ENCODE assay signal across 5 fruit fly cellular contexts in genomic region chr2L:13004059-13004870, dm6.
A peak's percentile ranks its signal among the peaks of the same experiment; 100 is the strongest.
TF ChIP-seq lines count a peak whose summit lies in the region.

TSS of gene Vha68-1 (minus strand) at chr2L:13004107.
TSS of gene mTor (plus strand) at chr2L:13004480.

- no peak for TF ChIP-seq CTCF in whole organism, embryonic (GFP tag; optimal IDR thresholded peaks at IDR 0.05; lab: Kevin White, UChicago)

TF ChIP-seq in whole organism, adult, 20 proteins besides CTCF, POLR2A, EP300 and RAD21 (continues in another document):
- TF ChIP-seq cic (GFP tag; optimal IDR thresholded peaks at IDR 0.05; lab: Kevin White, UChicago) (no peak), bab1 (GFP tag; optimal IDR thresholded peaks at IDR 0.05; lab: Kevin White, UChicago) (peak; percentile 52), CG33017 (tag; optimal IDR thresholded peaks at IDR 0.05; lab: Kevin White, UChicago) (peak; percentile 73), CG14711 (tag; optimal IDR thresholded peaks at IDR 0.05; lab: Kevin White, UChicago) (peak; percentile 60), CG5204 (GFP tag; optimal IDR thresholded peaks at IDR 0.05; lab: Kevin White, UChicago) (no peak), pad (GFP tag; optimal IDR thresholded peaks at IDR 0.05; lab: Kevin White, UChicago) (peak; percentile 41), ovo (GFP tag; optimal IDR thresholded peaks at IDR 0.05; lab: Kevin White, UChicago) (peak; percentile 17), toe (GFP tag; optimal IDR thresholded peaks at IDR 0.05; lab: Kevin White, UChicago) (peak; percentile 83), Mnt (GFP tag; optimal IDR thresholded peaks at IDR 0.05; lab: Kevin White, UChicago) (peak; percentile 60), Crg-1 (GFP tag; optimal IDR thresholded peaks at IDR 0.05; lab: Kevin White, UChicago) (peak; percentile 56), CG7101 (tag; optimal IDR thresholded peaks at IDR 0.05; lab: Kevin White, UChicago) (peak; percentile 78), cnc (optimal IDR thresholded peaks at IDR 0.05; lab: Kevin White, UChicago) (no peak), Hr96 (GFP tag; optimal IDR thresholded peaks at IDR 0.05; lab: Kevin White, UChicago) (peak; percentile 63), Clk (GFP tag; optimal IDR thresholded peaks at IDR 0.05; lab: Kevin White, UChicago) (peak; percentile 15), CG7045 (GFP tag; optimal IDR thresholded peaks at IDR 0.05; lab: Kevin White, UChicago) (peak; percentile 45), CG11617 (GFP tag; optimal IDR thresholded peaks at IDR 0.05; lab: Kevin White, UChicago) (peak; percentile 64), kay (GFP tag; lab: Kevin White, UChicago; ENCODE audit: borderline replicate concordance) (no peak), CG12768 (GFP tag; optimal IDR thresholded peaks at IDR 0.05; lab: Kevin White, UChicago) (peak; percentile 42)

TF ChIP-seq in whole organism, embryonic, 481 proteins besides CTCF, POLR2A, EP300 and RAD21 (continues in another document):
- peak; percentile 79 for TF ChIP-seq CG16815 (GFP tag; optimal IDR thresholded peaks at IDR 0.05; lab: Kevin White, UChicago)
- TF ChIP-seq zfh2 (GFP tag; optimal IDR thresholded peaks at IDR 0.05; lab: Kevin White, UChicago), result peak; percentile 92
- peak; percentile 51 for TF ChIP-seq Side (GFP tag; optimal IDR thresholded peaks at IDR 0.05; lab: Kevin White, UChicago)
- TF ChIP-seq tna (GFP tag; IDR thresholded peaks at IDR 0.05; lab: Robert Waterston, UW; ENCODE audit: partially characterized antibody), result peak; percentile 61; the same call in 1 of the 2 replicates
- no peak for TF ChIP-seq CG13123 (GFP tag; optimal IDR thresholded peaks at IDR 0.05; lab: Kevin White, UChicago)
- no peak for TF ChIP-seq nau (GFP tag; optimal IDR thresholded peaks at IDR 0.05; lab: Kevin White, UChicago)
- TF ChIP-seq Rx (GFP tag; IDR thresholded peaks at IDR 0.05; lab: Robert Waterston, UW), result peak; percentile 68
- TF ChIP-seq CG30020 (tag; optimal IDR thresholded peaks at IDR 0.05; lab: Kevin White, UChicago), result peak; percentile 91
- TF ChIP-seq lov (optimal IDR thresholded peaks at IDR 0.05; lab: Kevin White, UChicago), result no peak
- TF ChIP-seq lov (GFP tag; IDR thresholded peaks at IDR 0.05; lab: Robert Waterston, UW), result peak; percentile 38; the same call in 1 of the 3 replicates
- no peak for TF ChIP-seq btn (GFP tag; optimal IDR thresholded peaks at IDR 0.05; lab: Kevin White, UChicago)
- TF ChIP-seq sisA (GFP tag; IDR thresholded peaks at IDR 0.05; lab: Robert Waterston, UW), result peak; percentile 85
- TF ChIP-seq insv (GFP tag; optimal IDR thresholded peaks at IDR 0.05; lab: Kevin White, UChicago), result peak in 1 of 2 experiments; percentile 30
- peak; percentile 60 for TF ChIP-seq CG4854 (GFP tag; optimal IDR thresholded peaks at IDR 0.05; lab: Kevin White, UChicago)
- peak; percentile 83 for TF ChIP-seq CG13775 (GFP tag; optimal IDR thresholded peaks at IDR 0.05; lab: Kevin White, UChicago)
- TF ChIP-seq CG11398 (GFP tag; optimal IDR thresholded peaks at IDR 0.05; lab: Kevin White, UChicago), result peak; percentile 48
- TF ChIP-seq Bteb2 (GFP tag; optimal IDR thresholded peaks at IDR 0.05; lab: Kevin White, UChicago), result peak; percentile 53
- TF ChIP-seq az2 (GFP tag; optimal IDR thresholded peaks at IDR 0.05; lab: Kevin White, UChicago), result peak; percentile 76

TF ChIP-seq in whole organism, prepupa, 60 proteins besides CTCF, POLR2A, EP300 and RAD21 (continues in another document):
- TF ChIP-seq Hr38 (GFP tag; optimal IDR thresholded peaks at IDR 0.05; lab: Kevin White, UChicago) (no peak), CG11902 (GFP tag; optimal IDR thresholded peaks at IDR 0.05; lab: Kevin White, UChicago) (peak; percentile 81), Sox15 (GFP tag; optimal IDR thresholded peaks at IDR 0.05; lab: Kevin White, UChicago) (peak; percentile 78), fkh (GFP tag; optimal IDR thresholded peaks at IDR 0.05; lab: Kevin White, UChicago) (no peak), Smox (GFP tag; optimal IDR thresholded peaks at IDR 0.05; lab: Kevin White, UChicago) (no peak), OdsH (GFP tag; optimal IDR thresholded peaks at IDR 0.05; lab: Kevin White, UChicago) (peak; percentile 87), dsx (GFP tag; optimal IDR thresholded peaks at IDR 0.05; lab: Kevin White, UChicago; ENCODE audit: poor library complexity, severe bottlenecking) (no peak), CG6854 (GFP tag; optimal IDR thresholded peaks at IDR 0.05; lab: Kevin White, UChicago) (no peak), CG4318 (GFP tag; optimal IDR thresholded peaks at IDR 0.05; lab: Kevin White, UChicago) (no peak), Hr39 (GFP tag; optimal IDR thresholded peaks at IDR 0.05; lab: Kevin White, UChicago) (peak; percentile 89), CG6808 (GFP tag; optimal IDR thresholded peaks at IDR 0.05; lab: Kevin White, UChicago) (no peak), CG8632 (GFP tag; optimal IDR thresholded peaks at IDR 0.05; lab: Kevin White, UChicago) (peak; percentile 70), fd59A (GFP tag; optimal IDR thresholded peaks at IDR 0.05; lab: Kevin White, UChicago) (peak; percentile 35), CG15336 (GFP tag; IDR thresholded peaks at IDR 0.05; lab: Robert Waterston, UW) (peak; percentile 66), svp (GFP tag; lab: Kevin White, UChicago) (no peak), CG8319 (GFP tag; optimal IDR thresholded peaks at IDR 0.05; lab: Kevin White, UChicago) (no peak), Ets96B (tag; optimal IDR thresholded peaks at IDR 0.05; lab: Kevin White, UChicago) (peak; percentile 74), eg (GFP tag; IDR thresholded peaks at IDR 0.05; lab: Robert Waterston, UW) (peak; percentile 87), CG1621 (tag; optimal IDR thresholded peaks at IDR 0.05; lab: Kevin White, UChicago) (peak; percentile 57), achi (GFP tag; optimal IDR thresholded peaks at IDR 0.05; lab: Kevin White, UChicago) (no peak)

TF ChIP-seq in whole organism, pupa, 21 proteins besides CTCF, POLR2A, EP300 and RAD21:
- peak; percentile 79 for TF ChIP-seq CG9948 (tag; optimal IDR thresholded peaks at IDR 0.05; lab: Kevin White, UChicago)
- TF ChIP-seq CG4496 (GFP tag; IDR thresholded peaks at IDR 0.05; lab: Robert Waterston, UW), result peak; percentile 86
- peak; percentile 66 for TF ChIP-seq CG34367 (tag; optimal IDR thresholded peaks at IDR 0.05; lab: Kevin White, UChicago)
- TF ChIP-seq CG17806 (tag; optimal IDR thresholded peaks at IDR 0.05; lab: Kevin White, UChicago), result peak; percentile 69
- peak; percentile 62 for TF ChIP-seq Snoo (tag; optimal IDR thresholded peaks at IDR 0.05; lab: Kevin White, UChicago)
- TF ChIP-seq CG15710 (tag; optimal IDR thresholded peaks at IDR 0.05; lab: Kevin White, UChicago), result peak; percentile 73
- no peak for TF ChIP-seq EcR (GFP tag; optimal IDR thresholded peaks at IDR 0.05; lab: Kevin White, UChicago)
- peak; percentile 40; the same call in 1 of the 2 replicates for TF ChIP-seq CG12605 (GFP tag; IDR thresholded peaks at IDR 0.05; lab: Robert Waterston, UW)
- TF ChIP-seq CG8159 (tag; optimal IDR thresholded peaks at IDR 0.05; lab: Kevin White, UChicago), result peak; percentile 76
- TF ChIP-seq gl (tag; optimal IDR thresholded peaks at IDR 0.05; lab: Kevin White, UChicago), result no peak
- peak; percentile 73 for TF ChIP-seq Ets98B (GFP tag; IDR thresholded peaks at IDR 0.05; lab: Robert Waterston, UW)
- peak; percentile 70 for TF ChIP-seq CG32121 (GFP tag; IDR thresholded peaks at IDR 0.05; lab: Robert Waterston, UW)
- no peak for TF ChIP-seq CG13204 (GFP tag; optimal IDR thresholded peaks at IDR 0.05; lab: Kevin White, UChicago)
- no peak for TF ChIP-seq CG10348 (GFP tag; IDR thresholded peaks at IDR 0.05; lab: Robert Waterston, UW)
- no peak for TF ChIP-seq Pif1A (GFP tag; optimal IDR thresholded peaks at IDR 0.05; lab: Kevin White, UChicago)
- TF ChIP-seq rn (GFP tag; IDR thresholded peaks at IDR 0.05; lab: Robert Waterston, UW), result peak; percentile 76; the same call in 1 of the 2 replicates
- no peak for TF ChIP-seq D1 (tag; optimal IDR thresholded peaks at IDR 0.05; lab: Kevin White, UChicago)
- TF ChIP-seq fd96Ca (GFP tag; IDR thresholded peaks at IDR 0.05; lab: Robert Waterston, UW), result peak; percentile 70; the same call in 2 of the 3 replicates
- no peak for TF ChIP-seq CG8301 (tag; optimal IDR thresholded peaks at IDR 0.05; lab: Kevin White, UChicago)
- no peak for TF ChIP-seq Pif1B (GFP tag; optimal IDR thresholded peaks at IDR 0.05; lab: Kevin White, UChicago)
- no peak for TF ChIP-seq CG14655 (GFP tag; optimal IDR thresholded peaks at IDR 0.05; lab: Kevin White, UChicago)
TF ChIP-seq in whole organism, pupa: peak in this region for 12.

TF ChIP-seq in whole organism, wandering third instar larva, 38 proteins besides CTCF, POLR2A, EP300 and RAD21 (continues in another document):
- no peak for TF ChIP-seq dsf (GFP tag; optimal IDR thresholded peaks at IDR 0.05; lab: Kevin White, UChicago; ENCODE audit: borderline replicate concordance)
- peak in 1 of 2 experiments; percentile 81 for TF ChIP-seq foxo (GFP tag; optimal IDR thresholded peaks at IDR 0.05; lab: Kevin White, UChicago)
- no peak for TF ChIP-seq usp (GFP tag; optimal IDR thresholded peaks at IDR 0.05; lab: Kevin White, UChicago)
- no peak for TF ChIP-seq Dfd (GFP tag; optimal IDR thresholded peaks at IDR 0.05; lab: Kevin White, UChicago)
- TF ChIP-seq CG32264 (GFP tag; optimal IDR thresholded peaks at IDR 0.05; lab: Kevin White, UChicago), result peak; percentile 18
- peak; percentile 46 for TF ChIP-seq CG9705 (GFP tag; optimal IDR thresholded peaks at IDR 0.05; lab: Kevin White, UChicago)
- peak; percentile 77 for TF ChIP-seq rgr (GFP tag; optimal IDR thresholded peaks at IDR 0.05; lab: Kevin White, UChicago)
- peak; percentile 63 for TF ChIP-seq psq (GFP tag; optimal IDR thresholded peaks at IDR 0.05; lab: Kevin White, UChicago)
- peak; percentile 69 for TF ChIP-seq h (GFP tag; optimal IDR thresholded peaks at IDR 0.05; lab: Kevin White, UChicago)
- TF ChIP-seq HLH106 (tag; optimal IDR thresholded peaks at IDR 0.05; lab: Kevin White, UChicago), result peak; percentile 82
- TF ChIP-seq jim (GFP tag; optimal IDR thresholded peaks at IDR 0.05; lab: Kevin White, UChicago), result no peak
- peak; percentile 75 for TF ChIP-seq ey (GFP tag; optimal IDR thresholded peaks at IDR 0.05; lab: Kevin White, UChicago)
- TF ChIP-seq fru (GFP tag; optimal IDR thresholded peaks at IDR 0.05; lab: Kevin White, UChicago), result peak; percentile 63
- TF ChIP-seq Rel (GFP tag; optimal IDR thresholded peaks at IDR 0.05; lab: Kevin White, UChicago), result no peak
- TF ChIP-seq Rel (tag; optimal IDR thresholded peaks at IDR 0.05; lab: Kevin White, UChicago), result peak; percentile 11
- TF ChIP-seq Hr78 (GFP tag; optimal IDR thresholded peaks at IDR 0.05; lab: Kevin White, UChicago), result peak; percentile 11
- peak; percentile 68 for TF ChIP-seq sv (GFP tag; optimal IDR thresholded peaks at IDR 0.05; lab: Kevin White, UChicago)
- TF ChIP-seq Myc (optimal IDR thresholded peaks at IDR 0.05; lab: Kevin White, UChicago), result no peak
- TF ChIP-seq tai (GFP tag; optimal IDR thresholded peaks at IDR 0.05; lab: Kevin White, UChicago), result no peak
- no peak for TF ChIP-seq CrebA (GFP tag; optimal IDR thresholded peaks at IDR 0.05; lab: Kevin White, UChicago; ENCODE audit: borderline replicate concordance)
- no peak for TF ChIP-seq Vsx2 (GFP tag; optimal IDR thresholded peaks at IDR 0.05; lab: Kevin White, UChicago; ENCODE audit: partially characterized antibody)
- TF ChIP-seq brk (GFP tag; optimal IDR thresholded peaks at IDR 0.05; lab: Kevin White, UChicago), result no peak
- TF ChIP-seq Jra (GFP tag; optimal IDR thresholded peaks at IDR 0.05; lab: Kevin White, UChicago), result no peak
